Worm (Caenorhabditis elegans) whole organism, L4 larva: ENCODE measurements around the gene Y69A2AR.47.

Source experiments
- D1046.2 ChIP-seq: fragments of 200-800 bp; sonication (Bioruptor generic); IDR thresholded peaks from 2 replicates; pipeline ENCODE4 v1.3.6; 2022; ENCODE audit warnings: missing genetic modification characterization, missing compliant biosample characterization
- F10B5.3 ChIP-seq: sonication (generic microtip); optimal IDR thresholded peaks from 2 replicates; lab custom pipeline; 2016; ENCODE audit warnings: mild to moderate bottlenecking, missing genetic modification characterization, missing compliant biosample characterization
- F26F4.8 ChIP-seq: fragments of 200-800 bp; sonication (Bioruptor generic); conservative IDR thresholded peaks from 2 replicates; pipeline ENCODE4 v1.3.6; 2022; ENCODE audit warnings: missing genetic modification characterization, missing compliant biosample characterization
- F37D6.2 ChIP-seq: sonication (generic microtip); optimal IDR thresholded peaks from 2 replicates; lab custom pipeline; 2016; ENCODE audit warnings: mild to moderate bottlenecking, missing genetic modification characterization, missing compliant biosample characterization
- R02D3.7 ChIP-seq: fragments of 150-350 bp; sonication (generic microtip); optimal IDR thresholded peaks from 3 replicates; lab custom pipeline; 2014; ENCODE audit warnings: missing biosample characterization, missing genetic modification characterization
- T20F7.1 ChIP-seq: fragments of 200-800 bp; sonication (Bioruptor generic); optimal IDR thresholded peaks from 2 replicates; lab custom pipeline; 2018; ENCODE audit warnings: mild to moderate bottlenecking, missing genetic modification characterization, missing compliant biosample characterization
- T26A8.4 ChIP-seq: fragments of 200-800 bp; sonication (Bioruptor generic); IDR thresholded peaks from 2 replicates; pipeline ENCODE4 v1.3.6; 2022; ENCODE audit warnings: missing genetic modification characterization, missing compliant biosample characterization
- Y105C5A.15 ChIP-seq: fragments of 200-800 bp; sonication (Bioruptor generic); IDR thresholded peaks from 2 replicates; pipeline ENCODE4 v1.3.6; 2022; ENCODE audit warnings: missing genetic modification characterization, missing compliant biosample characterization
- Y48G9A.11 ChIP-seq: fragments of 200-800 bp; sonication (Bioruptor generic); IDR thresholded peaks from 2 replicates; pipeline ENCODE4 v1.3.6; 2022; ENCODE audit warnings: missing genetic modification reagents, missing genetic modification characterization, missing compliant biosample characterization
- aha-1 ChIP-seq: fragments of 150-350 bp; peaks from one replicate; lab custom pipeline; 2014; ENCODE audit warnings: missing biosample characterization, missing genetic modification characterization
- ama-1 ChIP-seq: fragments of 150-350 bp; optimal IDR thresholded peaks from 2 replicates; lab custom pipeline; 2014; ENCODE audit warnings: inconsistent platforms, mixed read lengths
- arid-1 ChIP-seq: fragments of 200-800 bp; sonication (Bioruptor generic); conservative IDR thresholded peaks from 2 replicates; pipeline ENCODE4 v1.3.6; 2022; ENCODE audit warnings: missing genetic modification reagents, missing genetic modification characterization, missing compliant biosample characterization
- attf-4 ChIP-seq: sonication (generic microtip); optimal IDR thresholded peaks from 3 replicates; lab custom pipeline; 2017; ENCODE audit warnings: missing biosample characterization, missing genetic modification characterization
- ceh-32 ChIP-seq: sonication (generic microtip); optimal IDR thresholded peaks from 2 replicates; lab custom pipeline; 2016; ENCODE audit warnings: mild to moderate bottlenecking, missing genetic modification characterization, missing compliant biosample characterization; ENCODE audit not compliant: poor library complexity
- ceh-44 ChIP-seq: fragments of 200-800 bp; sonication (Bioruptor generic); IDR thresholded peaks from 2 replicates; pipeline ENCODE4 v1.3.6; 2022; ENCODE audit warnings: missing genetic modification reagents, missing genetic modification characterization, missing compliant biosample characterization
- ceh-82 ChIP-seq: sonication (generic microtip); optimal IDR thresholded peaks from 2 replicates; lab custom pipeline; 2017; ENCODE audit warnings: missing biosample characterization, missing genetic modification characterization
- daf-16 ChIP-seq, 3 experiments: sonication (generic microtip); optimal IDR thresholded peaks; 2 replicates each; lab custom pipeline; 2016 to 2017; ENCODE audit warnings: missing genetic modification characterization in 3 of 3, missing genetic modification reagents in 3 of 3, mild to moderate bottlenecking in 2 of 3, missing compliant biosample characterization in 2 of 3, missing biosample characterization in 1 of 3, moderate library complexity in 1 of 3
- daf-19 ChIP-seq: fragments of 200-800 bp; sonication (Bioruptor generic); conservative IDR thresholded peaks from 2 replicates; pipeline ENCODE4 v1.3.6; 2022; ENCODE audit warnings: missing genetic modification characterization, missing compliant biosample characterization
- daf-8 ChIP-seq: fragments of 200-800 bp; sonication (Bioruptor generic); IDR thresholded peaks from 2 replicates; pipeline ENCODE4 v1.3.6; 2022; ENCODE audit warnings: missing genetic modification characterization, missing compliant biosample characterization
- dmd-8 ChIP-seq: fragments of 200-800 bp; sonication (Bioruptor generic); IDR thresholded peaks from 2 replicates; pipeline ENCODE4 v1.3.6; 2022; ENCODE audit warnings: missing genetic modification characterization, missing compliant biosample characterization
- duxl-1 ChIP-seq: sonication (generic microtip); optimal IDR thresholded peaks from 2 replicates; lab custom pipeline; 2016; ENCODE audit warnings: mild to moderate bottlenecking, missing genetic modification characterization, moderate library complexity, missing compliant biosample characterization; ENCODE audit not compliant: poor library complexity
- dve-1 ChIP-seq: sonication (generic microtip); optimal IDR thresholded peaks from 2 replicates; lab custom pipeline; 2017; ENCODE audit warnings: antibody characterized with exemption, mild to moderate bottlenecking, missing genetic modification characterization, missing compliant biosample characterization; ENCODE audit not compliant: insufficient read depth
- egl-27 ChIP-seq: sonication (generic microtip); optimal IDR thresholded peaks from 3 replicates; lab custom pipeline; 2017; ENCODE audit warnings: missing biosample characterization, missing genetic modification reagents, missing genetic modification characterization
- egl-43 ChIP-seq: fragments of 200-800 bp; sonication (Bioruptor generic); IDR thresholded peaks from 2 replicates; pipeline ENCODE4 v1.3.6; 2022; ENCODE audit warnings: missing genetic modification reagents, missing genetic modification characterization, missing compliant biosample characterization
- fkh-10 ChIP-seq: fragments of 150-350 bp; optimal IDR thresholded peaks from 2 replicates; lab custom pipeline; 2014; ENCODE audit warnings: missing biosample characterization, missing genetic modification reagents, missing genetic modification characterization
- hmg-1.1 ChIP-seq: fragments of 200-800 bp; sonication (Bioruptor generic); IDR thresholded peaks from 2 replicates; pipeline ENCODE4 v1.3.6; 2022; ENCODE audit warnings: missing genetic modification reagents, missing genetic modification characterization, missing compliant biosample characterization
- lin-13 ChIP-seq: fragments of 150-350 bp; optimal IDR thresholded peaks from 2 replicates; lab custom pipeline; 2014; ENCODE audit warnings: missing biosample characterization, missing genetic modification reagents, missing genetic modification characterization
- lin-29 ChIP-seq: fragments of 200-800 bp; sonication (Bioruptor generic); IDR thresholded peaks from 2 replicates; pipeline ENCODE4 v1.3.6; 2022; ENCODE audit warnings: missing genetic modification reagents, missing genetic modification characterization, missing compliant biosample characterization
- lin-38 ChIP-seq: fragments of 200-800 bp; sonication (Bioruptor generic); IDR thresholded peaks from 2 replicates; pipeline ENCODE4 v1.3.6; 2022; ENCODE audit warnings: missing genetic modification reagents, missing genetic modification characterization, missing compliant biosample characterization
- lin-39 ChIP-seq: fragments of 150-350 bp; optimal IDR thresholded peaks from 2 replicates; lab custom pipeline; 2014; ENCODE audit warnings: missing biosample characterization, missing genetic modification reagents, missing genetic modification characterization
- mep-1 ChIP-seq: fragments of 150-350 bp; sonication (generic microtip); optimal IDR thresholded peaks from 3 replicates; lab custom pipeline; 2014; ENCODE audit warnings: missing biosample characterization, missing genetic modification characterization
- nhr-11 ChIP-seq: fragments of 150-350 bp; optimal IDR thresholded peaks from 2 replicates; lab custom pipeline; 2014; ENCODE audit warnings: missing biosample characterization, missing genetic modification characterization
- nhr-111 ChIP-seq: fragments of 200-800 bp; sonication (Bioruptor generic); optimal IDR thresholded peaks from 2 replicates; lab custom pipeline; 2018; ENCODE audit warnings: mild to moderate bottlenecking, missing genetic modification characterization, missing compliant biosample characterization
- nhr-25 ChIP-seq: sonication (generic microtip); optimal IDR thresholded peaks from 2 replicates; lab custom pipeline; 2017; ENCODE audit warnings: missing genetic modification characterization, mild to moderate bottlenecking, missing compliant biosample characterization, antibody characterized with exemption, moderate library complexity, borderline replicate concordance; ENCODE audit not compliant: insufficient read depth
- nhr-28 ChIP-seq: fragments of 150-350 bp; optimal IDR thresholded peaks from 2 replicates; lab custom pipeline; 2014; ENCODE audit warnings: missing biosample characterization, missing genetic modification characterization
- nhr-76 ChIP-seq: fragments of 150-350 bp; optimal IDR thresholded peaks from 2 replicates; lab custom pipeline; 2014; ENCODE audit warnings: missing biosample characterization, missing genetic modification characterization
- pha-4 ChIP-seq, 2 experiments: fragments of 150-350 bp in 1 of 2; fragments of 200-800 bp in 1 of 2; sonication (Bioruptor generic) in 1 of 2; IDR thresholded peaks in 1 of 2; optimal IDR thresholded peaks in 1 of 2; 2 replicates each; pipeline versions ENCODE4 v1.3.6 to Lab custom; 2014 to 2022; ENCODE audit warnings: missing genetic modification characterization in 2 of 2, missing genetic modification reagents in 2 of 2, missing biosample characterization in 1 of 2, missing compliant biosample characterization in 1 of 2
- rbr-2 ChIP-seq: sonication (generic microtip); optimal IDR thresholded peaks from 2 replicates; lab custom pipeline; 2016; ENCODE audit warnings: missing genotype, missing genetic modification characterization, missing compliant biosample characterization
- saeg-2 ChIP-seq: fragments of 200-800 bp; sonication (Bioruptor generic); IDR thresholded peaks from 2 replicates; pipeline ENCODE4 v1.3.6; 2022; ENCODE audit warnings: missing genetic modification reagents, missing genetic modification characterization, missing compliant biosample characterization
- set-16 ChIP-seq: fragments of 200-800 bp; sonication (Bioruptor generic); IDR thresholded peaks from 2 replicates; pipeline ENCODE4 v1.3.6; 2022; ENCODE audit warnings: missing genetic modification reagents, missing genetic modification characterization, missing compliant biosample characterization
- skn-1 ChIP-seq: fragments of 150-350 bp; optimal IDR thresholded peaks from 2 replicates; lab custom pipeline; 2014; ENCODE audit warnings: missing biosample characterization, missing genetic modification characterization
- snpc-1.2 ChIP-seq: fragments of 200-800 bp; sonication (Bioruptor generic); IDR thresholded peaks from 2 replicates; pipeline ENCODE4 v1.3.6; 2022; ENCODE audit warnings: missing genetic modification reagents, missing genetic modification characterization, missing compliant biosample characterization
- snpc-4 ChIP-seq: fragments of 150-350 bp; optimal IDR thresholded peaks from 2 replicates; lab custom pipeline; 2014; ENCODE audit warnings: missing biosample characterization, missing genetic modification characterization
- spr-3 ChIP-seq: fragments of 200-800 bp; sonication (Bioruptor generic); optimal IDR thresholded peaks from 2 replicates; lab custom pipeline; 2018; ENCODE audit warnings: mild to moderate bottlenecking, missing genetic modification characterization, missing compliant biosample characterization
- tra-1 ChIP-seq: fragments of 200-800 bp; sonication (Bioruptor generic); IDR thresholded peaks from 2 replicates; pipeline ENCODE4 v1.3.6; 2022; ENCODE audit warnings: missing genetic modification reagents, missing genetic modification characterization, missing compliant biosample characterization
- unc-130 ChIP-seq: sonication (generic microtip); optimal IDR thresholded peaks from 2 replicates; lab custom pipeline; 2016; ENCODE audit warnings: missing genetic modification reagents, missing genetic modification characterization, missing compliant biosample characterization
- unc-62 ChIP-seq, 3 experiments: fragments of 150-350 bp in 1 of 3; sonication (generic microtip); optimal IDR thresholded peaks in 2 of 3; peaks in 1 of 3; 1 replicate in 1 of 3; 2 replicates in 2 of 3; lab custom pipeline; 2014 to 2017; ENCODE audit warnings: missing biosample characterization in 3 of 3, missing genetic modification characterization in 3 of 3, missing genetic modification reagents in 3 of 3, missing genotype in 1 of 3
- ztf-11 ChIP-seq: fragments of 150-350 bp; optimal IDR thresholded peaks from 2 replicates; lab custom pipeline; 2014; ENCODE audit warnings: missing biosample characterization, missing genetic modification characterization

Gene Y69A2AR.47

ce11 chrIV:2603556-2604021 lies 6.1 kb downstream of the Y69A2AR.47 start (continued):
- TF ChIP-seq ztf-11 (tag; lab: Kevin White, UChicago), result no peak
- TF ChIP-seq egl-27, result no peak
- TF ChIP-seq nhr-28, result no peak
- no peak for TF ChIP-seq attf-4 (tag; lab: Kevin White, UChicago)
- TF ChIP-seq set-16 (GFP tag; lab: Robert Waterston, UW), result peak; percentile 74
- no peak for TF ChIP-seq ceh-44
- TF ChIP-seq fkh-10 (GFP tag; lab: Kevin White, UChicago), result no peak
- peak; percentile 94 for TF ChIP-seq aha-1 (tag; lab: Kevin White, UChicago)
- no peak for TF ChIP-seq snpc-4 (tag; lab: Kevin White, UChicago)
- TF ChIP-seq ceh-82 (tag; lab: Kevin White, UChicago), result no peak
- TF ChIP-seq daf-8, result no peak
- TF ChIP-seq lin-13 (GFP tag; lab: Kevin White, UChicago), result peak; percentile 48
- no peak for TF ChIP-seq hmg-1.1 (GFP tag; lab: Robert Waterston, UW)
- TF ChIP-seq F26F4.8 (GFP tag; lab: Robert Waterston, UW), result no peak
- no peak for TF ChIP-seq R02D3.7 (tag; lab: Kevin White, UChicago)
- no peak for TF ChIP-seq lin-39 (tag; lab: Kevin White, UChicago)
- no peak for TF ChIP-seq spr-3
- TF ChIP-seq T20F7.1 (GFP tag; lab: Kevin White, UChicago), result no peak
- no peak for TF ChIP-seq T26A8.4
- TF ChIP-seq nhr-111 (GFP tag; lab: Kevin White, UChicago), result no peak
- no peak for TF ChIP-seq dmd-8 (GFP tag; lab: Robert Waterston, UW)
- TF ChIP-seq pha-4 (GFP tag; IDR thresholded peaks at IDR 0.05; lab: Robert Waterston, UW), result no peak
- TF ChIP-seq pha-4 (tag; optimal IDR thresholded peaks at IDR 0.05; lab: Kevin White, UChicago), result no peak
- no peak for TF ChIP-seq nhr-76
- TF ChIP-seq nhr-25 (tag; lab: Kevin White, UChicago), result no peak
- TF ChIP-seq daf-19 (GFP tag; lab: Robert Waterston, UW), result no peak
- TF ChIP-seq snpc-1.2, result peak; percentile 53
- TF ChIP-seq tra-1 (GFP tag; lab: Robert Waterston, UW), result no peak
- TF ChIP-seq duxl-1 (tag; lab: Kevin White, UChicago), result no peak
- no peak for TF ChIP-seq unc-62 (GFP tag; optimal IDR thresholded peaks at IDR 0.05 in 1 of 2; lab: Kevin White, UChicago)
- no peak for TF ChIP-seq unc-62 (tag; optimal IDR thresholded peaks at IDR 0.05; lab: Kevin White, UChicago)
- no peak for TF ChIP-seq rbr-2 (tag; lab: Kevin White, UChicago)
- TF ChIP-seq saeg-2 (GFP tag; lab: Robert Waterston, UW), result no peak
- TF ChIP-seq arid-1, result no peak
- no peak for TF ChIP-seq nhr-11 (tag; lab: Kevin White, UChicago)
- peak; percentile 25 for TF ChIP-seq dve-1

- TF ChIP-seq aha-1 (tag; lab: Kevin White, UChicago) (peak; percentile 91), F37D6.2 (no peak), ceh-32 (tag; lab: Kevin White, UChicago) (no peak), skn-1 (tag; lab: Kevin White, UChicago) (no peak), F10B5.3 (no peak)
Observed at ce11 chrIV:2606572-2606971, 9.1 kb downstream of the Y69A2AR.47 start.

- TF ChIP-seq lin-38 (GFP tag; lab: Robert Waterston, UW) (peak; percentile 41), aha-1 (tag; lab: Kevin White, UChicago) (peak; percentile 47), unc-130 (GFP tag; lab: Kevin White, UChicago) (peak; percentile 27), T20F7.1 (GFP tag; lab: Kevin White, UChicago) (peak; percentile 37), Y105C5A.15 (GFP tag; lab: Robert Waterston, UW) (no peak), Y48G9A.11 (GFP tag; lab: Robert Waterston, UW) (peak; percentile 72), tra-1 (GFP tag; lab: Robert Waterston, UW) (no peak), ama-1 (lab: Kevin White, UChicago) (peak; percentile 4), lin-29 (GFP tag; lab: Robert Waterston, UW) (no peak), D1046.2 (GFP tag; lab: Robert Waterston, UW) (0 out of 2 replicates have a peak, but pooled peaks have one; percentile 27), daf-16 (GFP tag; optimal IDR thresholded peaks at IDR 0.05; lab: Kevin White, UChicago) (no peak), daf-16 (tag; optimal IDR thresholded peaks at IDR 0.05; lab: Kevin White, UChicago) (peak; percentile 5), egl-43 (GFP tag; lab: Robert Waterston, UW) (no peak), mep-1 (tag; lab: Kevin White, UChicago) (peak; percentile 48)
Observed at ce11 chrIV:2607513-2608101, 10.1 kb downstream of the Y69A2AR.47 start, which contains the start of gene vamp-7. Gene vamp-7 (plus strand): TSS chrIV:2608051.
